Worm (Caenorhabditis elegans) whole organism, early embryonic: ENCODE measurements around the gene Y73C8C.8.

Experiments
- B0310.2 ChIP-seq: sonication (generic microtip); optimal IDR thresholded peaks from 2 replicates; lab custom pipeline; 2016; ENCODE audit warnings: mild to moderate bottlenecking, missing genetic modification characterization, missing compliant biosample characterization
- F13C5.2 ChIP-seq: sonication (generic microtip); optimal IDR thresholded peaks from 2 replicates; lab custom pipeline; 2017; ENCODE audit warnings: mild to moderate bottlenecking, missing genetic modification characterization, inconsistent platforms, missing compliant biosample characterization
- aly-1 ChIP-seq: sonication (generic microtip); optimal IDR thresholded peaks from 2 replicates; lab custom pipeline; 2016; ENCODE audit warnings: missing genetic modification characterization, missing compliant biosample characterization
- ama-1 ChIP-seq: fragments of 150-350 bp; optimal IDR thresholded peaks from 2 replicates; lab custom pipeline; 2014
- ceh-13 ChIP-seq: fragments of 200-800 bp; sonication (Bioruptor generic); optimal IDR thresholded peaks from 2 replicates; lab custom pipeline; 2018; ENCODE audit warnings: mild to moderate bottlenecking, missing genetic modification characterization, missing compliant biosample characterization
- ceh-36 ChIP-seq: sonication (generic microtip); optimal IDR thresholded peaks from 2 replicates; lab custom pipeline; 2016; ENCODE audit warnings: missing genetic modification characterization, inconsistent platforms, missing compliant biosample characterization
- ets-7 ChIP-seq: sonication (generic microtip); optimal IDR thresholded peaks from 2 replicates; lab custom pipeline; 2016; ENCODE audit warnings: missing genotype, missing genetic modification characterization, missing compliant biosample characterization
- flt-1 ChIP-seq: fragments of 200-800 bp; sonication (Bioruptor generic); IDR thresholded peaks from 2 replicates; pipeline ENCODE4 v1.3.6; 2022; ENCODE audit warnings: missing genetic modification characterization, missing compliant biosample characterization
- hmbx-1 ChIP-seq: sonication (generic microtip); optimal IDR thresholded peaks from 2 replicates; lab custom pipeline; 2016; ENCODE audit warnings: mild to moderate bottlenecking, missing genetic modification characterization, missing compliant biosample characterization
- hmg-4 ChIP-seq: fragments of 200-800 bp; sonication (Bioruptor generic); optimal IDR thresholded peaks from 2 replicates; lab custom pipeline; 2018; ENCODE audit warnings: mild to moderate bottlenecking, missing genetic modification characterization, missing compliant biosample characterization
- hnd-1 ChIP-seq: sonication (generic microtip); optimal IDR thresholded peaks from 2 replicates; lab custom pipeline; 2016; ENCODE audit warnings: missing genetic modification characterization, missing compliant biosample characterization
- pes-1 ChIP-seq: fragments of 200-800 bp; sonication (Bioruptor generic); IDR thresholded peaks from 2 replicates; pipeline ENCODE4 v1.3.6; 2022; ENCODE audit warnings: missing genetic modification reagents, missing genetic modification characterization, missing compliant biosample characterization
- scrt-1 ChIP-seq: fragments of 200-800 bp; sonication (Bioruptor generic); IDR thresholded peaks from 2 replicates; pipeline ENCODE4 v1.3.6; 2022; ENCODE audit warnings: missing genetic modification characterization, missing compliant biosample characterization
- sea-1 ChIP-seq: fragments of 200-800 bp; sonication (Bioruptor generic); conservative IDR thresholded peaks from 2 replicates; pipeline ENCODE4 v1.3.6; 2022; ENCODE audit warnings: missing genetic modification characterization, missing compliant biosample characterization
- tbx-11 ChIP-seq: fragments of 200-800 bp; sonication (Bioruptor generic); IDR thresholded peaks from 2 replicates; pipeline ENCODE4 v1.3.6; 2022; ENCODE audit warnings: missing genetic modification characterization, missing compliant biosample characterization
- tbx-37 ChIP-seq: fragments of 200-800 bp; sonication (Bioruptor generic); conservative IDR thresholded peaks from 2 replicates; pipeline ENCODE4 v1.3.6; 2022; ENCODE audit warnings: missing genetic modification reagents, missing genetic modification characterization, missing compliant biosample characterization
- tra-4 ChIP-seq: sonication (generic microtip); optimal IDR thresholded peaks from 2 replicates; lab custom pipeline; 2017; ENCODE audit warnings: missing genetic modification characterization, missing compliant biosample characterization

Y73C8C.8 gene

DNA sequence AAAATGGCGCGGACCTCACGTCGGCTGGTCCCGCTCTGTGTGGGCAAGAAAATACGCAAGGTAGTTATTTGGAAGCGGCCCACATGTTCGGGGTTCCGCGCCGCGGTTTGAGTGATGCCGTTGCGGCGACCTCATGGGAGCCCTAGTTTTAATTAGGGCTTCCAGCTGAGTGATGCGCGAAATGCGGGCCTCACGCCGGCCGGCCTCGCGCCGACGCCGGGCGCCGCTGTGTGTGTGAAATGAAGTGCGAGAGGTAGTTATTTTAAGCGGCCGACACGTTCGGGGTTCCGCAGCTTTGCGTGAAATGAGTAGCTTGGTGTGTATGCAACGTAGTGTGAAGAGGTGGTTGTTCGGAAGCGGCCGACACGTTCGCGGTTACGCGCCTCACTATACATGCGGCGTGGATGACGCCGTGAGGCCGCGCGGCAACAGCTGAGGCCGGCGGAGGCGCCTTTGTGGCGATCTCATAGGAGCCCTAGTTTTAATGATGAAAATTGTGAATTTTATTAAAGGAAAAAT lies 36.3 kb upstream of the Y73C8C.8 start:
- TF ChIP-seq aly-1 (tag; lab: Kevin White, UChicago) (no peak), tbx-37 (GFP tag; lab: Robert Waterston, UW) (no peak), scrt-1 (GFP tag; lab: Robert Waterston, UW) (no peak), hmg-4 (GFP tag; lab: Kevin White, UChicago) (no peak), B0310.2 (tag; lab: Kevin White, UChicago) (no peak), flt-1 (GFP tag; lab: Robert Waterston, UW) (no peak), ets-7 (tag; lab: Kevin White, UChicago) (no peak), ceh-36 (tag; lab: Kevin White, UChicago) (no peak), sea-1 (GFP tag; lab: Robert Waterston, UW) (no peak), tbx-11 (GFP tag; lab: Robert Waterston, UW) (no peak), hmbx-1 (tag; lab: Kevin White, UChicago) (no peak)

DNA sequence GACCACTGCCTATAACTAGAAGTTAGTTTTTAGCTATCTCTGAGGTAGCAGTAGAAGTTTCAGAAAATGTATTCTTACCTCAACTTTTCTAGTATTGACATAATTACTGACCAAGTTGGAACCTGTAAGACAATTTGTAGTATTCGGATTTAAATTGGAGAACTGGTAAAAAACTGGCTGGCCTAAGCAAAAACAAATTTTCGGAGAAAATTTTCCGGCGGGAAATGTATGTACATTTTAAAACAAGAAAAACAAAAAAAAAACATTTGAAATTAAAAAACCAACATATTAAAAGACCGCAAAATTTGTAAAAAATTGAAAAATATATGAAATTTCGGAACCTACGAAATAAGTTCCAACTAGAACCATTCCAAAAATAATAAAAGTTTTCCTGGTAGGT lies 33.3 kb upstream of the Y73C8C.8 start, which contains the start of gene srab-11:
srab-11 (minus strand) TSS at position 101 of the 400 bp plus-strand sequence.
- TF ChIP-seq hmbx-1 (tag; lab: Kevin White, UChicago) (no peak), F13C5.2 (tag; lab: Kevin White, UChicago) (no peak), ama-1 (no peak), tbx-11 (GFP tag; lab: Robert Waterston, UW) (no peak), scrt-1 (GFP tag; lab: Robert Waterston, UW) (no peak), ets-7 (tag; lab: Kevin White, UChicago) (no peak), hnd-1 (tag; lab: Kevin White, UChicago) (no peak), tbx-37 (GFP tag; lab: Robert Waterston, UW) (no peak), flt-1 (GFP tag; lab: Robert Waterston, UW) (no peak), ceh-13 (GFP tag; lab: Kevin White, UChicago) (no peak), aly-1 (tag; lab: Kevin White, UChicago) (no peak), B0310.2 (tag; lab: Kevin White, UChicago) (no peak), hmg-4 (GFP tag; lab: Kevin White, UChicago) (no peak), tra-4 (tag; lab: Kevin White, UChicago) (no peak), ceh-36 (tag; lab: Kevin White, UChicago) (no peak)

DNA sequence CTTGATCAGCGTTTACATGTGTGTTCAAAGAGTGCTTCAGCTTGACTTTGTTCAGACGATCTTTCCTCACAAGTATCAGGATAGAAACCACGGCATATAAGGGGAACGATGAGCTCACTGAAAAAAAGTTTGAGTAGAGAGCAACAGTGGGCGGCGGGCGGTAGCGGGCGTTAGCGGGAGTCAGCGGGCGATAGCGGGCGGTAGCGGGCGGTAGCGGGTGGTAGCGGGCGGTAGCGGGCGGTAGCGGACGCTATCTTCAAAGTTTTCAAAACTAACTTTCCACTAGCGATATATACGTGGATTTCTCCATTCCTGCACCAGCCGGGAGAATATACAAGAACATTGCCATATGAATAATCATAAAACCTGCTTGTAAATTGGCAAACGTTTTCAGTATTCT lies 31.6 kb upstream of the Y73C8C.8 start:
- TF ChIP-seq hmg-4 (GFP tag; lab: Kevin White, UChicago) (no peak), ceh-13 (GFP tag; lab: Kevin White, UChicago) (no peak), flt-1 (GFP tag; lab: Robert Waterston, UW) (no peak), F13C5.2 (tag; lab: Kevin White, UChicago) (no peak), ets-7 (tag; lab: Kevin White, UChicago) (no peak), aly-1 (tag; lab: Kevin White, UChicago) (no peak), ama-1 (no peak), tbx-11 (GFP tag; lab: Robert Waterston, UW) (no peak), pes-1 (GFP tag; lab: Robert Waterston, UW) (no peak), B0310.2 (tag; lab: Kevin White, UChicago) (no peak)

DNA sequence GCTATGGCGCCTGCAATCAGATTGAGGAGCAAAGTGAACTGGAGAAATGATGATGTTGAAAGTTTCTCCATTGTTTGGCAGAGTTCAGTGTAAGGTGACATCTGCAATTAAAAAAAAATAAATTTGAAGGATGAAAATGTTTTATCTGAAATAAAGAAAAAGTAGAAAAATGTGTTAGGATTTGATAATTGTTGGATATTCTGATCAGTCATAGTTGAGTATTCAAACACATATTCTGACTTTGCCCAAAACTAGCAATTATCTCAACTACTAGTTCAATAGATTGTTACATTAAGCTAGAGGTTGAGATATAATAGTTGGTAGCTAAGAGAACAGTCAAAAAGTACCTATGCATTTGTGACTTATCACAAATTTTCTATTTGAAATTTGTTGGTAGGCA lies 30.8 kb upstream of the Y73C8C.8 start, which contains the start of gene srab-10:
srab-10 (minus strand) TSS at position 101 of the 400 bp plus-strand sequence.
- no peak for TF ChIP-seq tra-4 (tag; lab: Kevin White, UChicago)

DNA sequence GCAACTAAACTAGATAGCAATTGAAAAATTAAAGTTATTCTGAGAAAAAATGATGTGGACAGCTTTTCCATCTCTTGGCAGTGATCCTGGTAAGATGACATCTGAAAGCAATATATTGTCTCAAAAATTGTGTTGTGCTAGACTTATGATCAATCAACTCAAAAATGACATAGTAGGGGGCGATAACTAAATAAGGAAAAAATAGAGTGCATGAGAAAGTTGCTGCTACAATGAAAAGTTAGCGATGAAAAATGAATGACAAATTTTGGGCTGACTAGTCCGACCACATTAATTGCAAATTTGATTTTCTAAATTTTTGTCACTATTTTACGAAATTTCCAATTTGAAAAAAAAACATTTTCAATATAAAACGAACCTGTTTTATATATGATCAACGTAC lies 27.5 kb upstream of the Y73C8C.8 start, which contains the start of gene srab-9:
srab-9 (minus strand) TSS at position 101 of the 400 bp plus-strand sequence.
- TF ChIP-seq tbx-11 (GFP tag; lab: Robert Waterston, UW): no peak
- no peak for TF ChIP-seq sea-1 (GFP tag; lab: Robert Waterston, UW)
- TF ChIP-seq B0310.2 (tag; lab: Kevin White, UChicago): no peak
- TF ChIP-seq hnd-1 (tag; lab: Kevin White, UChicago): no peak
- TF ChIP-seq scrt-1 (GFP tag; lab: Robert Waterston, UW): no peak
- TF ChIP-seq flt-1 (GFP tag; lab: Robert Waterston, UW): no peak
- no peak for TF ChIP-seq hmg-4 (GFP tag; lab: Kevin White, UChicago)
- TF ChIP-seq ceh-36 (tag; lab: Kevin White, UChicago): no peak
- no peak for TF ChIP-seq F13C5.2 (tag; lab: Kevin White, UChicago)
- no peak for TF ChIP-seq tra-4 (tag; lab: Kevin White, UChicago)
- TF ChIP-seq ets-7 (tag; lab: Kevin White, UChicago): no peak
- TF ChIP-seq ceh-13 (GFP tag; lab: Kevin White, UChicago): no peak
- no peak for TF ChIP-seq aly-1 (tag; lab: Kevin White, UChicago)
- TF ChIP-seq ama-1: no peak
- TF ChIP-seq tbx-37 (GFP tag; lab: Robert Waterston, UW): no peak
- TF ChIP-seq pes-1 (GFP tag; lab: Robert Waterston, UW): no peak
- TF ChIP-seq hmbx-1 (tag; lab: Kevin White, UChicago): no peak

DNA sequence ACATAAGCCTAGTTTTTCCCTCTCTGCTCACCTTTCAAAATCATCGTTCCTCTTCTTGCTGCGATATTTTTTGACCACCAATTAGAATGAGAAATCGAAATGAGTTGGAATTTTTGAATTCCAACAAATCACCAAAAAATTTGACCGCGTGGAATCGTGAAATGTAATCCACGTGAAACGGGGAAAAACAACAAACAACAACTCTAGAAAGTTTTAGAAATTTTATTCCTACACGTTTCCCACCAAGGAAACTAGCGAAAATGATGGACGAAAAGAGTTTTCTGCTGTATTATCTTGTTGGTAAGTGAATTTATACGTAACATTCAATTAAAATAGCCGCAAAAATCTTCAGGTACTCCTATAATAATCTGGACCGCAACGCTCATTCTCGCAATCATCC lies 24.8 kb upstream of the Y73C8C.8 start, which contains the start of the genes irld-3 and F02C9.1:
irld-3 (minus strand) TSS at position 101 of the 400 bp plus-strand sequence.
F02C9.1 (plus strand) TSS at position 216 of the 400 bp plus-strand sequence.
- no peak for TF ChIP-seq aly-1 (tag; lab: Kevin White, UChicago)
- TF ChIP-seq ceh-13 (GFP tag; lab: Kevin White, UChicago): no peak
- TF ChIP-seq tbx-37 (GFP tag; lab: Robert Waterston, UW): no peak

DNA sequence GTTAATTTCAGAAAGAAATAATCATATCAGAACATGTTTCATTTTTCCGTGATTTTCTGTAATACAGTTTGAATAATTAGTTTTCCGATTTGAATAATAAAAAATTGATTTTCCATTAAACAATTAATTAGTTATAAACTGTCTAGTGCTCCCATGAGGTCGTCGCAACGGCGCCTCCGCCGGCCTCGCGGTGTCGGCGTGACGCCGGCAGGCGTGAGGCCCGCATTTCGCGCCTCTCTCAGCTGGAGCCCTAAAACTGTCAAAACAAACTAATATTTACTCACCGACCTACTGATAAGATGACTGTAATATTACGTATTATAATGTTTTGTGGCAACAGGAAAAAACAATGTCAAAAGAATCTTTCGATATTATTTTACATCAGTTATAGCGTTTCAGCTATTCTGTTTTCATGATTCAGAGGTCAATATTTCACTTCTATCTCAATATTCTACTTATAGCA lies 19.7 kb upstream of the Y73C8C.8 start, which contains the start of gene F02C9.2:
F02C9.2 (plus strand) TSS at position 413 of the 463 bp plus-strand sequence.
- no peak for TF ChIP-seq tbx-37 (GFP tag; lab: Robert Waterston, UW)
- TF ChIP-seq aly-1 (tag; lab: Kevin White, UChicago): no peak
- no peak for TF ChIP-seq ama-1
- no peak for TF ChIP-seq sea-1 (GFP tag; lab: Robert Waterston, UW)
- no peak for TF ChIP-seq F13C5.2 (tag; lab: Kevin White, UChicago)
- no peak for TF ChIP-seq ceh-36 (tag; lab: Kevin White, UChicago)
- TF ChIP-seq ets-7 (tag; lab: Kevin White, UChicago): no peak
- no peak for TF ChIP-seq hmbx-1 (tag; lab: Kevin White, UChicago)
- no peak for TF ChIP-seq scrt-1 (GFP tag; lab: Robert Waterston, UW)
- no peak for TF ChIP-seq pes-1 (GFP tag; lab: Robert Waterston, UW)
- TF ChIP-seq flt-1 (GFP tag; lab: Robert Waterston, UW): no peak
- no peak for TF ChIP-seq ceh-13 (GFP tag; lab: Kevin White, UChicago)
- TF ChIP-seq hnd-1 (tag; lab: Kevin White, UChicago): no peak
- no peak for TF ChIP-seq tbx-11 (GFP tag; lab: Robert Waterston, UW)
- no peak for TF ChIP-seq hmg-4 (GFP tag; lab: Kevin White, UChicago)
- no peak for TF ChIP-seq tra-4 (tag; lab: Kevin White, UChicago)
